Worm (Caenorhabditis elegans) whole organism, L1 larva: ENCODE results near the gene pigs-1.

Experiments used
- C04F5.9 ChIP-seq: sonication (generic microtip); optimal IDR thresholded peaks from 2 replicates; lab custom pipeline; 2016; ENCODE audit warnings: missing genetic modification characterization, missing compliant biosample characterization
- C16A3.4 ChIP-seq: fragments of 150-350 bp; optimal IDR thresholded peaks from 2 replicates; lab custom pipeline; 2014; ENCODE audit warnings: missing biosample characterization, missing genetic modification characterization
- C34B4.2 ChIP-seq: sonication (generic microtip); optimal IDR thresholded peaks from 2 replicates; lab custom pipeline; 2017; ENCODE audit warnings: mild to moderate bottlenecking, missing genetic modification characterization, missing compliant biosample characterization
- F16B12.6 ChIP-seq: fragments of 150-350 bp; optimal IDR thresholded peaks from 2 replicates; lab custom pipeline; 2014; ENCODE audit warnings: missing biosample characterization, missing genetic modification characterization
- aha-1 ChIP-seq: fragments of 150-350 bp; optimal IDR thresholded peaks from 2 replicates; lab custom pipeline; 2014; ENCODE audit warnings: missing biosample characterization, missing genetic modification characterization
- ama-1 ChIP-seq: fragments of 150-350 bp; optimal IDR thresholded peaks from 2 replicates; lab custom pipeline; 2014
- blmp-1 ChIP-seq: fragments of 150-350 bp; optimal IDR thresholded peaks from 2 replicates; lab custom pipeline; 2014; ENCODE audit warnings: missing biosample characterization, missing genetic modification characterization
- ceh-63 ChIP-seq: fragments of 200-800 bp; sonication (Bioruptor generic); optimal IDR thresholded peaks from 2 replicates; lab custom pipeline; 2018; ENCODE audit warnings: mild to moderate bottlenecking, missing genetic modification characterization, missing compliant biosample characterization
- ceh-8 ChIP-seq: fragments of 200-800 bp; sonication (Bioruptor generic); optimal IDR thresholded peaks from 2 replicates; lab custom pipeline; 2018; ENCODE audit warnings: mild to moderate bottlenecking, missing genetic modification characterization, moderate library complexity, missing compliant biosample characterization
- ceh-90 ChIP-seq: sonication (generic microtip); optimal IDR thresholded peaks from 2 replicates; lab custom pipeline; 2016; ENCODE audit warnings: missing genetic modification characterization, missing compliant biosample characterization
- dsc-1 ChIP-seq: sonication (generic microtip); optimal IDR thresholded peaks from 2 replicates; lab custom pipeline; 2016; ENCODE audit warnings: mild to moderate bottlenecking, missing genetic modification characterization, missing compliant biosample characterization
- efl-1 ChIP-seq, 4 experiments: fragments of 150-350 bp; optimal IDR thresholded peaks in 3 of 4; peaks in 1 of 4; 1 replicate in 1 of 4; 2 replicates in 3 of 4; lab custom pipeline; 2014; ENCODE audit warnings: missing biosample characterization in 2 of 4, missing genetic modification characterization in 2 of 4, missing genetic modification reagents in 2 of 4
- egl-13 ChIP-seq: sonication (generic microtip); optimal IDR thresholded peaks from 2 replicates; lab custom pipeline; 2016; ENCODE audit warnings: missing genotype, missing genetic modification reagents, missing genetic modification characterization, missing compliant biosample characterization
- elt-3 ChIP-seq, 6 experiments: fragments of 150-350 bp in 1 of 6; sonication (generic microtip); optimal IDR thresholded peaks; 2 replicates each; lab custom pipeline; 2017 to 2018; ENCODE audit warnings: missing biosample characterization in 6 of 6, missing genetic modification characterization in 6 of 6, inconsistent platforms in 1 of 6
- ets-5 ChIP-seq: fragments of 200-800 bp; sonication (Bioruptor generic); IDR thresholded peaks from 2 replicates; pipeline ENCODE4 v1.3.6; 2022; ENCODE audit warnings: missing genetic modification characterization, missing compliant biosample characterization
- fkh-10 ChIP-seq: sonication (generic microtip); optimal IDR thresholded peaks from 2 replicates; lab custom pipeline; 2017; ENCODE audit warnings: missing biosample characterization, missing genetic modification reagents, missing genetic modification characterization
- fkh-4 ChIP-seq: sonication (generic microtip); optimal IDR thresholded peaks from 2 replicates; lab custom pipeline; 2016; ENCODE audit warnings: missing compliant biosample characterization, missing genetic modification characterization, borderline replicate concordance
- grh-1 ChIP-seq: fragments of 200-800 bp; sonication (Bioruptor generic); IDR thresholded peaks from 2 replicates; pipeline ENCODE4 v1.3.6; 2022; ENCODE audit warnings: missing genetic modification reagents, missing genetic modification characterization, missing compliant biosample characterization
- hlh-4 ChIP-seq: sonication (generic microtip); optimal IDR thresholded peaks from 2 replicates; lab custom pipeline; 2016; ENCODE audit warnings: mild to moderate bottlenecking, missing genetic modification characterization, missing compliant biosample characterization
- hpl-2 ChIP-seq: fragments of 150-350 bp; optimal IDR thresholded peaks from 2 replicates; lab custom pipeline; 2014; ENCODE audit warnings: missing biosample characterization, missing genetic modification reagents, missing genetic modification characterization
- isw-1 ChIP-seq: fragments of 200-800 bp; sonication (Bioruptor generic); IDR thresholded peaks from 2 replicates; pipeline ENCODE4 v1.3.6; 2022; ENCODE audit warnings: missing genetic modification characterization, missing compliant biosample characterization
- lin-14 ChIP-seq: fragments of 200-800 bp; sonication (Bioruptor generic); optimal IDR thresholded peaks from 2 replicates; lab custom pipeline; 2018; ENCODE audit warnings: mild to moderate bottlenecking, missing genetic modification characterization, moderate library complexity, missing compliant biosample characterization
- lin-15B ChIP-seq: fragments of 150-350 bp; sonication (generic microtip); optimal IDR thresholded peaks from 3 replicates; lab custom pipeline; 2014; ENCODE audit warnings: missing biosample characterization, missing genetic modification characterization
- lin-35 ChIP-seq, 2 experiments: fragments of 150-350 bp; optimal IDR thresholded peaks; 2 replicates each; lab custom pipeline; 2014; ENCODE audit warnings: missing biosample characterization in 2 of 2, missing genetic modification characterization in 2 of 2, missing genetic modification reagents in 2 of 2
- lin-39 ChIP-seq: fragments of 150-350 bp; optimal IDR thresholded peaks from 2 replicates; lab custom pipeline; 2014; ENCODE audit warnings: missing biosample characterization, missing genetic modification reagents, missing genetic modification characterization
- lsy-2 ChIP-seq, 2 experiments: fragments of 150-350 bp; optimal IDR thresholded peaks; 2 replicates each; lab custom pipeline; 2014; ENCODE audit warnings: missing biosample characterization in 2 of 2, missing genetic modification characterization in 2 of 2
- mab-9 ChIP-seq: fragments of 200-800 bp; sonication (Bioruptor generic); IDR thresholded peaks from 2 replicates; pipeline ENCODE4 v1.3.6; 2022; ENCODE audit warnings: missing genetic modification reagents, missing genetic modification characterization, missing compliant biosample characterization
- mdl-1 ChIP-seq, 2 experiments: fragments of 150-350 bp; optimal IDR thresholded peaks; 2 replicates each; lab custom pipeline; 2014 to 2017; ENCODE audit warnings: missing biosample characterization in 2 of 2, missing genetic modification characterization in 2 of 2, inconsistent platforms in 1 of 2
- nhr-20 ChIP-seq: sonication (generic microtip); optimal IDR thresholded peaks from 2 replicates; lab custom pipeline; 2016; ENCODE audit warnings: mild to moderate bottlenecking, missing genetic modification characterization, missing compliant biosample characterization
- nhr-237 ChIP-seq: fragments of 150-350 bp; optimal IDR thresholded peaks from 2 replicates; lab custom pipeline; 2014; ENCODE audit warnings: missing biosample characterization, missing genetic modification characterization
- nhr-71 ChIP-seq: sonication (generic microtip); optimal IDR thresholded peaks from 2 replicates; lab custom pipeline; 2016; ENCODE audit warnings: mild to moderate bottlenecking, missing genetic modification characterization, moderate library complexity, missing compliant biosample characterization
- nhr-85 ChIP-seq: sonication (generic microtip); peaks from one replicate; lab custom pipeline; 2016; ENCODE audit warnings: missing genetic modification characterization, inconsistent platforms, missing compliant biosample characterization
- pag-3 ChIP-seq: sonication (generic microtip); optimal IDR thresholded peaks from 2 replicates; lab custom pipeline; 2017; ENCODE audit warnings: missing genetic modification characterization, mild to moderate bottlenecking, missing compliant biosample characterization, antibody characterized with exemption, borderline replicate concordance; ENCODE audit not compliant: insufficient read depth
- pqm-1 ChIP-seq: sonication (generic microtip); optimal IDR thresholded peaks from 3 replicates; lab custom pipeline; 2017; ENCODE audit warnings: missing biosample characterization, missing genetic modification characterization
- sptf-1 ChIP-seq: fragments of 150-350 bp; optimal IDR thresholded peaks from 2 replicates; lab custom pipeline; 2014; ENCODE audit warnings: missing biosample characterization, missing genetic modification characterization
- sup-37 ChIP-seq: fragments of 200-800 bp; sonication (Bioruptor generic); optimal IDR thresholded peaks from 2 replicates; lab custom pipeline; 2018; ENCODE audit warnings: mild to moderate bottlenecking, missing genetic modification characterization, missing compliant biosample characterization
- swsn-7 ChIP-seq: sonication (generic microtip); optimal IDR thresholded peaks from 2 replicates; lab custom pipeline; 2016; ENCODE audit warnings: missing genetic modification characterization, missing compliant biosample characterization
- tbx-2 ChIP-seq: sonication (generic microtip); optimal IDR thresholded peaks from 2 replicates; lab custom pipeline; 2016; ENCODE audit warnings: missing genetic modification characterization, missing compliant biosample characterization
- tlp-1 ChIP-seq: fragments of 150-350 bp; optimal IDR thresholded peaks from 2 replicates; lab custom pipeline; 2014; ENCODE audit warnings: missing biosample characterization, missing genetic modification characterization
- unc-130 ChIP-seq: fragments of 150-350 bp; optimal IDR thresholded peaks from 2 replicates; lab custom pipeline; 2017; ENCODE audit warnings: missing biosample characterization, missing genetic modification characterization, inconsistent platforms
- unc-30 ChIP-seq: sonication (generic microtip); optimal IDR thresholded peaks from 2 replicates; lab custom pipeline; 2017; ENCODE audit warnings: missing biosample characterization, missing genetic modification characterization
- unc-86 ChIP-seq: sonication (generic microtip); optimal IDR thresholded peaks from 2 replicates; lab custom pipeline; 2016; ENCODE audit warnings: missing genetic modification characterization, missing compliant biosample characterization

Gene pigs-1

ce11 chrIV:10128906-10129386 lies 19.9 kb downstream of the pigs-1 start, which contains the start of the genes gtbp-1 and K08F4.3 (continued):
- peak; percentile 68 for TF ChIP-seq nhr-20
- TF ChIP-seq pqm-1 (tag; lab: Kevin White, UChicago): peak; percentile 47
- TF ChIP-seq unc-86 (tag; lab: Kevin White, UChicago): peak; percentile 24
- TF ChIP-seq lin-14 (GFP tag; lab: Kevin White, UChicago): no peak
- TF ChIP-seq tbx-2 (tag; lab: Kevin White, UChicago): no peak
- TF ChIP-seq swsn-7: peak; percentile 48
- peak; percentile 83 to 95 for TF ChIP-seq efl-1 (optimal IDR thresholded peaks at IDR 0.05; lab: Kevin White, UChicago)
- TF ChIP-seq efl-1 (GFP tag; optimal IDR thresholded peaks at IDR 0.05 in 1 of 2; lab: Kevin White, UChicago): peak; percentile 94 to 99
- no peak for TF ChIP-seq C04F5.9 (tag; lab: Kevin White, UChicago)
- TF ChIP-seq ama-1 (lab: Kevin White, UChicago): no peak
- TF ChIP-seq fkh-4 (tag; lab: Kevin White, UChicago): no peak

ce11 chrIV:10128446-10128845 lies 20.4 kb downstream of the pigs-1 start:
- TF ChIP-seq lin-15B: no peak
- no peak for TF ChIP-seq unc-30 (tag; lab: Kevin White, UChicago)

- TF ChIP-seq pag-3 (tag; lab: Kevin White, UChicago): no peak
- TF ChIP-seq efl-1 (optimal IDR thresholded peaks at IDR 0.05; lab: Kevin White, UChicago): no peak
- no peak for TF ChIP-seq efl-1 (GFP tag; optimal IDR thresholded peaks at IDR 0.05 in 1 of 2; lab: Kevin White, UChicago)
- no peak for TF ChIP-seq blmp-1 (tag; lab: Kevin White, UChicago)
- no peak for TF ChIP-seq lsy-2 (tag; optimal IDR thresholded peaks at IDR 0.05; lab: Kevin White, UChicago)
- no peak for TF ChIP-seq aha-1 (tag; lab: Kevin White, UChicago)
- TF ChIP-seq unc-130 (tag; lab: Kevin White, UChicago): no peak
- TF ChIP-seq C16A3.4 (tag; lab: Kevin White, UChicago): no peak
- no peak for TF ChIP-seq tlp-1
- TF ChIP-seq C34B4.2 (tag; lab: Kevin White, UChicago): no peak
Observed at ce11 chrIV:10126544-10126943, 22.3 kb downstream of the pigs-1 start, which contains the start of gene ctf-18. Gene ctf-18, minus strand, starts transcription at chrIV:10126644.

- TF ChIP-seq isw-1 (GFP tag; lab: Robert Waterston, UW): no peak
Observed at ce11 chrIV:10122205-10122604, 26.6 kb downstream of the pigs-1 start, which contains the start of gene irld-21. Gene irld-21, minus strand, starts transcription at chrIV:10122305.

ce11 chrIV:10116765-10117164 lies 32.1 kb downstream of the pigs-1 start:
- TF ChIP-seq swsn-7 (no peak), egl-13 (tag; lab: Kevin White, UChicago) (no peak), ceh-63 (GFP tag; lab: Kevin White, UChicago) (no peak), ama-1 (lab: Kevin White, UChicago) (no peak), mdl-1 (tag; optimal IDR thresholded peaks at IDR 0.05; lab: Kevin White, UChicago) (no peak), unc-30 (tag; lab: Kevin White, UChicago) (no peak), nhr-71 (no peak), lin-39 (tag; lab: Kevin White, UChicago) (no peak), F16B12.6 (tag; lab: Kevin White, UChicago) (no peak), mab-9 (no peak), ets-5 (no peak)
- TF ChIP-seq, all 84 proteins: peak for 0

ce11 chrIV:10115142-10115541 lies 33.7 kb downstream of the pigs-1 start, which contains the start of gene C04G2.10:
Gene C04G2.10, plus strand, starts transcription at chrIV:10115442.
- no peak for TF ChIP-seq egl-13 (tag; lab: Kevin White, UChicago)
- no peak for TF ChIP-seq aha-1 (tag; lab: Kevin White, UChicago)
- no peak for TF ChIP-seq efl-1 (optimal IDR thresholded peaks at IDR 0.05; lab: Kevin White, UChicago)
- TF ChIP-seq efl-1 (GFP tag; optimal IDR thresholded peaks at IDR 0.05 in 1 of 2; lab: Kevin White, UChicago): no peak
- no peak for TF ChIP-seq ceh-90 (tag; lab: Kevin White, UChicago)
- TF ChIP-seq sptf-1 (tag; lab: Kevin White, UChicago): no peak
- TF ChIP-seq ceh-8 (GFP tag; lab: Kevin White, UChicago): no peak
- TF ChIP-seq fkh-10: no peak
- TF ChIP-seq lin-35 (GFP tag; optimal IDR thresholded peaks at IDR 0.05; lab: Kevin White, UChicago): no peak
- TF ChIP-seq nhr-85: no peak
- TF ChIP-seq tbx-2 (tag; lab: Kevin White, UChicago): no peak
- no peak for TF ChIP-seq pqm-1 (tag; lab: Kevin White, UChicago)
- TF ChIP-seq sup-37: no peak
- TF ChIP-seq nhr-237: no peak
- TF ChIP-seq swsn-7: no peak
- TF ChIP-seq elt-3 (tag; optimal IDR thresholded peaks at IDR 0.05; lab: Kevin White, UChicago): no peak
- no peak for TF ChIP-seq lin-14 (GFP tag; lab: Kevin White, UChicago)
- no peak for TF ChIP-seq hlh-4
- TF ChIP-seq dsc-1: no peak
- TF ChIP-seq hpl-2: no peak
- TF ChIP-seq grh-1 (GFP tag; lab: Robert Waterston, UW): no peak
